Fruit fly (Drosophila melanogaster): ENCODE results near the gene Nek2.

dm6 chrX:7909069-7909389 lies 17.6 kb upstream of the Nek2 start:
- TF ChIP-seq CG8119 (GFP tag; IDR thresholded peaks at IDR 0.05) (no peak), Lpt (GFP tag; optimal IDR thresholded peaks at IDR 0.05) (no peak), ss (GFP tag; optimal IDR thresholded peaks at IDR 0.05) (no peak), CG1621 (tag; optimal IDR thresholded peaks at IDR 0.05) (no peak), CG16779 (tag; optimal IDR thresholded peaks at IDR 0.05) (no peak), Gug (GFP tag; IDR thresholded peaks at IDR 0.05) (no peak), Sox102F (GFP tag; optimal IDR thresholded peaks at IDR 0.05) (no peak), CG6276 (GFP tag; optimal IDR thresholded peaks at IDR 0.05) (no peak)

Measured in whole organism, prepupa.